Worm (Caenorhabditis elegans) whole organism, mixed stage, embryonic: ENCODE measurements around the gene F58A3.3.

ENCODE experiments used
- bed-3 ChIP-seq: fragments of 200-800 bp; sonication (Bioruptor generic); optimal IDR thresholded peaks from 3 replicates; lab custom pipeline; 2018; ENCODE audit warnings: mild to moderate bottlenecking, missing genetic modification characterization, moderate library complexity, missing compliant biosample characterization
- blmp-1 ChIP-seq: fragments of 150-350 bp; optimal IDR thresholded peaks from 2 replicates; lab custom pipeline; 2014; ENCODE audit warnings: missing biosample characterization, missing genetic modification characterization
- cnd-1 ChIP-seq: fragments of 200-800 bp; sonication (Bioruptor generic); optimal IDR thresholded peaks from 2 replicates; lab custom pipeline; 2018; ENCODE audit warnings: mild to moderate bottlenecking, missing genetic modification characterization, missing compliant biosample characterization
- elt-3 ChIP-seq: fragments of 150-350 bp; optimal IDR thresholded peaks from 2 replicates; lab custom pipeline; 2014; ENCODE audit warnings: missing biosample characterization, missing genetic modification characterization
- mab-5 ChIP-seq: fragments of 150-350 bp; optimal IDR thresholded peaks from 2 replicates; lab custom pipeline; 2014; ENCODE audit warnings: missing biosample characterization, missing genetic modification characterization
- mep-1 ChIP-seq: fragments of 150-350 bp; optimal IDR thresholded peaks from 2 replicates; lab custom pipeline; 2017; ENCODE audit warnings: missing biosample characterization, missing genetic modification reagents, missing genetic modification characterization, inconsistent platforms
- nhr-237 ChIP-seq: fragments of 150-350 bp; optimal IDR thresholded peaks from 2 replicates; lab custom pipeline; 2014; ENCODE audit warnings: missing biosample characterization, missing genetic modification characterization
- nhr-28 ChIP-seq: fragments of 150-350 bp; optimal IDR thresholded peaks from 2 replicates; lab custom pipeline; 2014; ENCODE audit warnings: missing biosample characterization, missing genetic modification characterization
- sem-2 ChIP-seq: fragments of 200-800 bp; sonication (Bioruptor generic); optimal IDR thresholded peaks from 2 replicates; lab custom pipeline; 2018; ENCODE audit warnings: mild to moderate bottlenecking, missing genetic modification characterization, missing compliant biosample characterization
- tbx-8 ChIP-seq: fragments of 200-800 bp; sonication (Bioruptor generic); optimal IDR thresholded peaks from 2 replicates; lab custom pipeline; 2018; ENCODE audit warnings: mild to moderate bottlenecking, missing genetic modification characterization, moderate library complexity, missing compliant biosample characterization
- unc-120 ChIP-seq: sonication (generic microtip); optimal IDR thresholded peaks from 2 replicates; lab custom pipeline; 2017; ENCODE audit warnings: missing genetic modification characterization, missing compliant biosample characterization; ENCODE audit not compliant: poor library complexity, severe bottlenecking
- unc-39 ChIP-seq: fragments of 150-350 bp; optimal IDR thresholded peaks from 2 replicates; lab custom pipeline; 2014; ENCODE audit warnings: missing biosample characterization, missing genetic modification characterization
- unc-62 ChIP-seq: fragments of 150-350 bp; optimal IDR thresholded peaks from 2 replicates; lab custom pipeline; 2014; ENCODE audit warnings: missing biosample characterization, missing genetic modification reagents, missing genetic modification characterization
- ztf-11 ChIP-seq: fragments of 150-350 bp; optimal IDR thresholded peaks from 2 replicates; lab custom pipeline; 2014; ENCODE audit warnings: missing biosample characterization, missing genetic modification characterization

- TF ChIP-seq blmp-1 (no peak), elt-3 (tag; lab: Kevin White, UChicago) (no peak), nhr-28 (tag; lab: Kevin White, UChicago) (no peak), tbx-8 (no peak), unc-62 (GFP tag; lab: Kevin White, UChicago) (no peak), unc-39 (no peak), ztf-11 (tag; lab: Kevin White, UChicago) (no peak), sem-2 (GFP tag; lab: Kevin White, UChicago) (no peak), unc-120 (tag; lab: Kevin White, UChicago) (no peak), nhr-237 (tag; lab: Kevin White, UChicago) (no peak), mep-1 (tag; lab: Kevin White, UChicago) (no peak), mab-5 (tag; lab: Kevin White, UChicago) (no peak), bed-3 (no peak), cnd-1 (tag; lab: Kevin White, UChicago) (no peak)
Observed at ce11 chrX:11003701-11004100, 8.7 kb upstream of the F58A3.3 start.
